Worm (Caenorhabditis elegans): Measurements from ENCODE around the gene gpa-2.
A peak's percentile ranks its signal among the peaks of the same experiment; 100 is the strongest.

DNA sequence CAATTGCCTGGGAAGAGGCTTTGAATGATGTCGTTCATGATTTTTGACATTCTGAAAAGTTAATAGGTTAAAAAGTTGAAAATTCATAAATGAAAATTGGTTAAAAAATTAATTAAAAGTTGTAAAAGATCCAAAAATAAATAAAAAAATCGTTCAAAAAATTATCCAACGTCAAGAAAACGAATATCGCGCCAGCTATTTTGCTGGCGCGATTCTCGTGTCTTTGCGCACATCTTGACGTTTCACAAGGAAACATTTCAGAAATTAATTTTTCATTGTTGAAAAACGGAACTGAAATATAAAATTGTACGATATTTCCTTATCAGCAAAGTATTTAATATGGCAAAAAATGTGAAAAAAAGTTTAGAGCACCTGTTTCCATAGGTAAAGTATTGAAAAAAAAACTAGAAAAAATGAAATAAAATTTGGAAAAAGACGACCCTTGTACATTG, 11.7 kb upstream of the gpa-2 start, which contains the start of gene mpdu-1:
- no peak for TF ChIP-seq ceh-44 (GFP tag; IDR thresholded peaks at IDR 0.05)
- TF ChIP-seq zag-1 (tag; optimal IDR thresholded peaks at IDR 0.05) = no peak
- TF ChIP-seq attf-4 (tag; optimal IDR thresholded peaks at IDR 0.05) = no peak
- peak; percentile 71 for TF ChIP-seq nhr-77 (tag; optimal IDR thresholded peaks at IDR 0.05)
- no peak for TF ChIP-seq ama-1 (optimal IDR thresholded peaks at IDR 0.05)
